Fruit fly (Drosophila melanogaster): Measurements from ENCODE around the gene CG42729.

DNA sequence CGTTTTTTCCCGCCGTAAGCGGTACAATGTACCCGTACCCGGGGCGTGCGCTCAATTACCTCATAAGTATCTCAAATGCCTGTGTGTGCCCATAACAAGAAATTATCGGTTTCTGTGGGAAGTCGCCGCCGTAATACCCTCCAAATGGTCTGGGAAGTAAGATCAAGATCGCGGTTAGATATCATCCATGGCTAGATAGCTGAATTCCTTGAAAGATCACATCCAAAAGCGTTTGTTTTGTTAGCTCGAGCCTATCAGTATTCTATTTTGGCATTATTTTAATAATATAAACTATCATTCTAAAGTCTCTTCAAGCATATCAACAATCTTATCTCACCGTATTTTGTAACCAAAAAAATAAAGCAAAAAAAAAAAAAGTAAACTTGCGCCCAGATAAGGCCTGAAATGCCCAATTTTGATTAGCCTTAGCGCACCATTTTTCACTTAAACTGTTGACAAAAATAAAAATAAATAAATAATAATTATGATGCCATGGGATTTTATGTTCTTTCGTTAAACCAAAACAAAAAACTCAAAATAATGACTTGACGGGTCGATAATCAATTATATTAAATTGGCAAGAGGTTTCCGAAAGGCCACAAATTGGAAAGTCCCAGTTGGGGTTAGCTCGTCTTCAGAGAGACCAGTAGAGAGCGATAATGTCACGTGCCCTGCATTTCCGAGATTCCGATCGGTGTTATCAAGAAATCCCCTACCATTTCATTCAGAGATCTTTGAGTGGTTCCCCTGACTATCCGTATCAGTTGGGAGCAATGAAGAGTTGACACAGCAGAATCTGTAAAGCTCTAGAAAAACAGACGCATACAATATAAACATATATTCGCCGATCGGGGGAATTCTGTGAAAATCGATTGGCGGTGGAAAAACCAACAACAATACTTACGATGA, 11.5 kb upstream of the CG42729 start:
- TF ChIP-seq CG9948 (tag; optimal IDR thresholded peaks at IDR 0.05), result no peak
- TF ChIP-seq gl (tag; optimal IDR thresholded peaks at IDR 0.05), result no peak
- TF ChIP-seq CG32121 (GFP tag; IDR thresholded peaks at IDR 0.05), result no peak

Measured in whole organism, pupa.